Fruit fly (Drosophila melanogaster) whole organism, embryonic: ENCODE results near the gene ich.

Source experiments
- Abd-B ChIP-seq: fragments of 200-800 bp; sonication (Bioruptor generic); optimal IDR thresholded peaks from 2 replicates; lab custom pipeline; 2018; ENCODE audit warnings: missing biosample characterization, mild to moderate bottlenecking, missing genetic modification characterization, moderate library complexity
- Aef1 ChIP-seq: fragments of 200-800 bp; sonication (Bioruptor generic); IDR thresholded peaks from 3 replicates; pipeline ENCODE4 v1.3.6; 2022; ENCODE audit warnings: missing biosample characterization, missing genetic modification characterization
- B-H2 ChIP-seq: fragments of 200-800 bp; sonication (Bioruptor generic); optimal IDR thresholded peaks from 2 replicates; lab custom pipeline; 2018; ENCODE audit warnings: missing biosample characterization, mild to moderate bottlenecking, missing genetic modification characterization
- CG10267 ChIP-seq: fragments of 200-800 bp; sonication (Bioruptor generic); optimal IDR thresholded peaks from 2 replicates; lab custom pipeline; 2018; ENCODE audit warnings: missing biosample characterization, mild to moderate bottlenecking, missing genetic modification characterization, moderate library complexity
- CG11723 ChIP-seq: fragments of 200-800 bp; sonication (Bioruptor generic); optimal IDR thresholded peaks from 2 replicates; lab custom pipeline; 2017; ENCODE audit warnings: missing biosample characterization, mild to moderate bottlenecking, missing genetic modification characterization
- CG12391 ChIP-seq: fragments of 200-800 bp; sonication (Bioruptor generic); optimal IDR thresholded peaks from 3 replicates; lab custom pipeline; 2018; ENCODE audit warnings: missing biosample characterization, mild to moderate bottlenecking, missing genetic modification characterization, moderate library complexity
- CG12659 ChIP-seq: fragments of 200-800 bp; sonication (Bioruptor generic); optimal IDR thresholded peaks from 3 replicates; lab custom pipeline; 2017; ENCODE audit warnings: mild to moderate bottlenecking, missing biosample characterization, missing genetic modification reagents, missing genetic modification characterization
- CG12769 ChIP-seq: fragments of 200-800 bp; sonication (Bioruptor generic); optimal IDR thresholded peaks from 2 replicates; lab custom pipeline; 2019; ENCODE audit warnings: missing biosample characterization, mild to moderate bottlenecking, missing genetic modification characterization, moderate library complexity
- CG13775 ChIP-seq: fragments of 200-800 bp; sonication (Bioruptor generic); optimal IDR thresholded peaks from 3 replicates; lab custom pipeline; 2017; ENCODE audit warnings: missing biosample characterization, mild to moderate bottlenecking, missing genetic modification characterization
- CG13894 ChIP-seq: fragments of 200-800 bp; sonication (Bioruptor generic); optimal IDR thresholded peaks from 3 replicates; lab custom pipeline; 2018; ENCODE audit warnings: missing biosample characterization, mild to moderate bottlenecking, missing genetic modification characterization, moderate library complexity
- CG15514 ChIP-seq: fragments of 200-800 bp; sonication (Bioruptor generic); optimal IDR thresholded peaks from 3 replicates; lab custom pipeline; 2017; ENCODE audit warnings: missing biosample characterization, missing genetic modification characterization, mild to moderate bottlenecking, moderate library complexity, missing genetic modification reagents
- CG1602 ChIP-seq: fragments of 200-800 bp; sonication (Bioruptor generic); optimal IDR thresholded peaks from 3 replicates; lab custom pipeline; 2016; ENCODE audit warnings: missing biosample characterization, missing genetic modification characterization
- CG1603 ChIP-seq: fragments of 200-800 bp; sonication (Bioruptor generic); optimal IDR thresholded peaks from 2 replicates; lab custom pipeline; 2019; ENCODE audit warnings: missing biosample characterization, mild to moderate bottlenecking, missing genetic modification characterization, moderate library complexity
- CG16813 ChIP-seq: fragments of 200-800 bp; sonication (Bioruptor generic); IDR thresholded peaks from 3 replicates; pipeline ENCODE4 v1.3.6; 2022; ENCODE audit warnings: missing biosample characterization, missing genetic modification characterization; ENCODE audit not compliant: partially characterized antibody
- CG2116 ChIP-seq: fragments of 200-800 bp; sonication (Bioruptor generic); optimal IDR thresholded peaks from 3 replicates; lab custom pipeline; 2018; ENCODE audit warnings: missing biosample characterization, mild to moderate bottlenecking, missing genetic modification characterization
- CG30020 ChIP-seq: fragments of 200-800 bp; optimal IDR thresholded peaks from 2 replicates; lab custom pipeline; 2019; ENCODE audit warnings: missing biosample characterization, mild to moderate bottlenecking, missing genetic modification characterization, moderate library complexity
- CG31224 ChIP-seq: fragments of 200-800 bp; sonication (Bioruptor generic); IDR thresholded peaks from 2 replicates; pipeline ENCODE4 v1.3.6; 2022; ENCODE audit warnings: missing biosample characterization, missing genetic modification characterization
- CG31388 ChIP-seq: fragments of 200-800 bp; sonication (Bioruptor generic); optimal IDR thresholded peaks from 2 replicates; lab custom pipeline; 2016; ENCODE audit warnings: missing biosample characterization, missing genetic modification characterization
- CG31441 ChIP-seq: fragments of 200-800 bp; sonication (Bioruptor generic); IDR thresholded peaks from 2 replicates; pipeline ENCODE4 v1.3.6; 2022; ENCODE audit warnings: missing biosample characterization, missing genetic modification characterization
- CG4617 ChIP-seq: fragments of 200-800 bp; sonication (Bioruptor generic); optimal IDR thresholded peaks from 3 replicates; lab custom pipeline; 2016; ENCODE audit warnings: missing biosample characterization, missing genetic modification characterization, borderline replicate concordance
- CG7271 ChIP-seq: fragments of 200-800 bp; sonication (Bioruptor generic); optimal IDR thresholded peaks from 2 replicates; lab custom pipeline; 2018; ENCODE audit warnings: missing biosample characterization, mild to moderate bottlenecking, missing genetic modification characterization, moderate library complexity
- CG9817 ChIP-seq: fragments of 200-800 bp; sonication (Bioruptor generic); optimal IDR thresholded peaks from 2 replicates; lab custom pipeline; 2018; ENCODE audit warnings: missing biosample characterization, mild to moderate bottlenecking, missing genetic modification characterization, moderate library complexity
- Dek ChIP-seq: fragments of 200-800 bp; sonication (Bioruptor generic); optimal IDR thresholded peaks from 3 replicates; lab custom pipeline; 2019; ENCODE audit warnings: missing biosample characterization, mild to moderate bottlenecking, missing genetic modification characterization, moderate library complexity
- Dp ChIP-seq: fragments of 200-800 bp; sonication (Bioruptor generic); optimal IDR thresholded peaks from 2 replicates; lab custom pipeline; 2018; ENCODE audit warnings: missing biosample characterization, mild to moderate bottlenecking, missing genetic modification characterization, moderate library complexity
- Elba2 ChIP-seq: fragments of 200-800 bp; sonication (Bioruptor generic); optimal IDR thresholded peaks from 3 replicates; lab custom pipeline; 2016; ENCODE audit warnings: missing biosample characterization, missing genetic modification characterization
- HmgZ ChIP-seq: fragments of 200-800 bp; sonication (Bioruptor generic); optimal IDR thresholded peaks from 2 replicates; lab custom pipeline; 2018; ENCODE audit warnings: missing biosample characterization, mild to moderate bottlenecking, missing genetic modification characterization
- Lhr ChIP-seq: fragments of 200-800 bp; sonication (Bioruptor generic); optimal IDR thresholded peaks from 3 replicates; lab custom pipeline; 2017; ENCODE audit warnings: mild to moderate bottlenecking, missing biosample characterization, missing genetic modification reagents, missing genetic modification characterization
- Med ChIP-seq: fragments of 200-800 bp; sonication (Bioruptor generic); peaks from one replicate; lab custom pipeline; 2016; ENCODE audit warnings: missing biosample characterization, missing genetic modification characterization, mild to moderate bottlenecking, inconsistent platforms, moderate library complexity
- NC2β ChIP-seq: fragments of 200-800 bp; sonication (Bioruptor generic); optimal IDR thresholded peaks from 2 replicates; lab custom pipeline; 2016; ENCODE audit warnings: missing biosample characterization, missing genetic modification characterization
- Nf-YC ChIP-seq: fragments of 200-800 bp; optimal IDR thresholded peaks from 3 replicates; lab custom pipeline; 2019; ENCODE audit warnings: missing biosample characterization, mild to moderate bottlenecking, missing genetic modification characterization, moderate library complexity
- Sry-β ChIP-seq: fragments of 200-800 bp; sonication (Bioruptor generic); optimal IDR thresholded peaks from 2 replicates; lab custom pipeline; 2018; ENCODE audit warnings: missing biosample characterization, mild to moderate bottlenecking, missing genetic modification characterization, moderate library complexity
- Sry-δ ChIP-seq: fragments of 200-800 bp; sonication (Bioruptor generic); optimal IDR thresholded peaks from 2 replicates; lab custom pipeline; 2016; ENCODE audit warnings: missing biosample characterization, missing genetic modification characterization
- Stat92E ChIP-seq, 3 experiments: fragments of >200 bp in 2 of 3; fragments of 200-800 bp in 1 of 3; sonication (Bioruptor generic) in 1 of 3; optimal IDR thresholded peaks; 2 replicates each; lab custom pipeline; 2017 to 2019; ENCODE audit warnings: missing biosample characterization in 3 of 3, missing genetic modification characterization in 3 of 3, mild to moderate bottlenecking in 1 of 3, moderate library complexity in 1 of 3
- al ChIP-seq: fragments of 200-800 bp; sonication (Bioruptor generic); IDR thresholded peaks from 2 replicates; pipeline ENCODE4 v1.3.6; 2022; ENCODE audit warnings: missing biosample characterization, missing genetic modification characterization
- aop ChIP-seq: fragments of 200-800 bp; sonication (Bioruptor generic); IDR thresholded peaks from 2 replicates; pipeline ENCODE4 v1.3.6; 2022; ENCODE audit warnings: missing biosample characterization, missing genetic modification characterization
- chm ChIP-seq: fragments of 200-800 bp; sonication (Bioruptor generic); IDR thresholded peaks from 2 replicates; pipeline ENCODE4 v1.3.6; 2022; ENCODE audit warnings: missing biosample characterization, missing genetic modification characterization
- da ChIP-seq: fragments of 200-800 bp; sonication (Bioruptor generic); optimal IDR thresholded peaks from 2 replicates; lab custom pipeline; 2016; ENCODE audit warnings: missing biosample characterization, missing genetic modification characterization
- grau ChIP-seq: fragments of 200-800 bp; optimal IDR thresholded peaks from 3 replicates; lab custom pipeline; 2019; ENCODE audit warnings: missing biosample characterization, mild to moderate bottlenecking, missing genetic modification characterization, moderate library complexity
- ham ChIP-seq: fragments of 200-800 bp; sonication (Bioruptor generic); IDR thresholded peaks from 2 replicates; pipeline ENCODE4 v1.3.6; 2022; ENCODE audit warnings: missing biosample characterization, missing genetic modification characterization
- insv ChIP-seq, 2 experiments: fragments of 200-800 bp; sonication (Bioruptor generic); optimal IDR thresholded peaks; 3 replicates each; lab custom pipeline; 2016 to 2018; ENCODE audit warnings: missing biosample characterization in 2 of 2, missing genetic modification characterization in 2 of 2
- kay ChIP-seq: fragments of 200-800 bp; sonication (Bioruptor generic); optimal IDR thresholded peaks from 2 replicates; lab custom pipeline; 2016; ENCODE audit warnings: missing biosample characterization, missing genetic modification characterization
- mld ChIP-seq: fragments of 200-800 bp; sonication (Bioruptor generic); IDR thresholded peaks from 3 replicates; pipeline ENCODE4 v1.3.6; 2022; ENCODE audit warnings: missing biosample characterization, missing genetic modification characterization; ENCODE audit not compliant: partially characterized antibody
- p53 ChIP-seq: fragments of 200-800 bp; sonication (Bioruptor generic); optimal IDR thresholded peaks from 2 replicates; lab custom pipeline; 2016; ENCODE audit warnings: missing biosample characterization, missing genetic modification characterization
- peb ChIP-seq: fragments of 200-800 bp; sonication (Bioruptor generic); IDR thresholded peaks from 2 replicates; pipeline ENCODE4 v1.3.6; 2022; ENCODE audit warnings: missing biosample characterization, missing genetic modification characterization
- pzg ChIP-seq: fragments of 200-800 bp; sonication (Bioruptor generic); optimal IDR thresholded peaks from 3 replicates; lab custom pipeline; 2018; ENCODE audit warnings: missing biosample characterization, mild to moderate bottlenecking, missing genetic modification characterization, moderate library complexity
- sc ChIP-seq, 3 experiments: fragments of >200 bp in 2 of 3; fragments of 200-800 bp in 1 of 3; sonication (Bioruptor generic) in 1 of 3; optimal IDR thresholded peaks; 2 replicates in 2 of 3; 3 replicates in 1 of 3; lab custom pipeline; 2017; ENCODE audit warnings: mild to moderate bottlenecking in 1 of 3, missing biosample characterization in 1 of 3, missing genetic modification characterization in 1 of 3, missing genetic modification reagents in 1 of 3
- schlank ChIP-seq: fragments of 200-800 bp; sonication (Bioruptor generic); optimal IDR thresholded peaks from 2 replicates; lab custom pipeline; 2018; ENCODE audit warnings: missing biosample characterization, mild to moderate bottlenecking, missing genetic modification characterization
- stc ChIP-seq: fragments of 200-800 bp; sonication (Bioruptor generic); IDR thresholded peaks from 2 replicates; pipeline ENCODE4 v1.3.6; 2022; ENCODE audit warnings: missing biosample characterization, missing genetic modification characterization
- stwl ChIP-seq: fragments of 200-800 bp; sonication (Bioruptor generic); optimal IDR thresholded peaks from 3 replicates; lab custom pipeline; 2018; ENCODE audit warnings: missing biosample characterization, mild to moderate bottlenecking, missing genetic modification characterization, moderate library complexity
- tgo ChIP-seq: fragments of 200-800 bp; sonication (Bioruptor generic); IDR thresholded peaks from 3 replicates; pipeline ENCODE4 v1.3.6; 2022; ENCODE audit warnings: missing biosample characterization, missing genetic modification characterization

Gene ich

DNA sequence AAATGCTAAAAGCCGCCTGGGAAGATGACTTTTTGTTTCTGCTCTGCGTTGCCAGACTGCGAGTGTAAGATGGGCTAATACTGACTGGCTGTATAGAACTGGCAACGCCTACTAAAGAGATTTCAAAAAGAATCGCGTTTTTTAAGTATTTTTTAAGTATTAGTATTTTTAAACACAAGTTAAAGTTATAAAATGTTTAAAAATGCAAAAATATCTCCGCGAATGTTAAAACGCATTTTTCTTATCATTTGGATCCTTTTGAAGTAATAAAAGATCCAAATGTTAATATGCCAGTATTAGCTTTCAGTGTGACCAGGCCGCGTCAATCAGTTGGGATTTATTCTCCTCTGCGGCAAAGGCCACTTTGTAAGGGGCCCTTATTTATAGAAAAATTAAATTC is 43.3 kb upstream of the ich start, which contains the start of the genes Prosbeta3 and Iru (continued):
- TF ChIP-seq ham (GFP tag; lab: Robert Waterston, UW) (no peak), schlank (tag; lab: Kevin White, UChicago) (no peak), CG30020 (tag; lab: Kevin White, UChicago) (peak; percentile 47), HmgZ (tag; lab: Kevin White, UChicago) (peak; percentile 59), Sry-δ (GFP tag; lab: Kevin White, UChicago) (peak; percentile 24), CG12769 (tag; lab: Kevin White, UChicago) (no peak), da (GFP tag; lab: Kevin White, UChicago) (no peak), CG12391 (tag; lab: Kevin White, UChicago) (peak; percentile 12), CG31224 (GFP tag; lab: Robert Waterston, UW) (no peak), CG31388 (GFP tag; lab: Kevin White, UChicago) (no peak), kay (GFP tag; lab: Kevin White, UChicago) (peak; percentile 10), CG4617 (GFP tag; lab: Kevin White, UChicago) (peak; percentile 45), chm (no peak), sc (optimal IDR thresholded peaks at IDR 0.05; lab: Kevin White, UChicago) (no peak), sc (GFP tag; optimal IDR thresholded peaks at IDR 0.05; lab: Kevin White, UChicago) (no peak), CG1603 (tag; lab: Kevin White, UChicago) (peak; percentile 12), Nf-YC (tag; lab: Kevin White, UChicago) (peak; percentile 13), CG13894 (tag; lab: Kevin White, UChicago) (peak; percentile 5), CG2116 (GFP tag; lab: Kevin White, UChicago) (peak; percentile 27), B-H2 (no peak), CG7271 (no peak), Dek (tag; lab: Kevin White, UChicago) (no peak), CG15514 (GFP tag; lab: Kevin White, UChicago) (peak; percentile 39), Med (GFP tag; lab: Kevin White, UChicago) (peak; percentile 83), NC2β (GFP tag; lab: Kevin White, UChicago) (no peak), CG12659 (GFP tag; lab: Kevin White, UChicago) (peak; percentile 81), grau (tag; lab: Kevin White, UChicago) (peak; percentile 8), CG11723 (GFP tag; lab: Kevin White, UChicago) (no peak), stwl (tag; lab: Kevin White, UChicago) (peak; percentile 73), CG10267 (peak; percentile 40), Lhr (GFP tag; lab: Kevin White, UChicago) (peak; percentile 86), stc (GFP tag; lab: Robert Waterston, UW) (no peak), al (GFP tag; lab: Robert Waterston, UW) (no peak), Sry-β (GFP tag; lab: Kevin White, UChicago) (no peak), Dp (GFP tag; lab: Kevin White, UChicago) (peak; percentile 58), p53 (GFP tag; lab: Kevin White, UChicago) (no peak), mld (no peak), CG1602 (GFP tag; lab: Kevin White, UChicago) (no peak), pzg (peak; percentile 80), peb (no peak), Abd-B (GFP tag; lab: Kevin White, UChicago) (peak; percentile 0), insv (GFP tag; optimal IDR thresholded peaks at IDR 0.05; lab: Kevin White, UChicago) (no peak), aop (GFP tag; lab: Robert Waterston, UW) (no peak), tgo (GFP tag; lab: Robert Waterston, UW) (no peak), CG16813 (GFP tag; lab: Robert Waterston, UW) (no peak), Stat92E (GFP tag; optimal IDR thresholded peaks at IDR 0.05; lab: Kevin White, UChicago) (peak in 1 of 3 experiments; percentile 13), CG9817 (no peak), Aef1 (GFP tag; lab: Robert Waterston, UW) (no peak), CG13775 (GFP tag; lab: Kevin White, UChicago) (no peak), CG31441 (GFP tag; lab: Robert Waterston, UW) (no peak), Elba2 (GFP tag; lab: Kevin White, UChicago) (peak; percentile 61)
